Worm (Caenorhabditis elegans): ENCODE results near the gene ccdc-149.

ccdc-149 gene

ce11 chrX:11477748-11478147, 33.5 kb downstream of the ccdc-149 start:
- peak; percentile 7 for TF ChIP-seq hlh-11 (tag; optimal IDR thresholded peaks at IDR 0.05)
- 0 out of 2 replicates have a peak, but pooled peaks have one; percentile 12 for TF ChIP-seq dmd-9 (GFP tag; IDR thresholded peaks at IDR 0.05)
- no peak for TF ChIP-seq daf-12 (tag; optimal IDR thresholded peaks at IDR 0.05)
- peak; percentile 19; the same call in 1 of the 2 replicates for TF ChIP-seq egl-43 (GFP tag; IDR thresholded peaks at IDR 0.05)
- peak; percentile 51; the same call in 1 of the 2 replicates for TF ChIP-seq dmd-8 (GFP tag; IDR thresholded peaks at IDR 0.05)
- TF ChIP-seq lin-38 (GFP tag; IDR thresholded peaks at IDR 0.05), result 0 out of 2 replicates have a peak, but pooled peaks have one; percentile 5
- no peak for TF ChIP-seq lir-3 (tag; optimal IDR thresholded peaks at IDR 0.05)
- no peak for TF ChIP-seq attf-4 (tag; optimal IDR thresholded peaks at IDR 0.05)
- TF ChIP-seq pha-4 (GFP tag; IDR thresholded peaks at IDR 0.05), result 0 out of 2 replicates have a peak, but pooled peaks have one; percentile 36
- no peak for TF ChIP-seq pha-4 (tag; optimal IDR thresholded peaks at IDR 0.05)
- TF ChIP-seq hlh-30 (tag; optimal IDR thresholded peaks at IDR 0.05; ENCODE audit: insufficient read depth), result peak; percentile 3
- TF ChIP-seq mxl-3 (GFP tag; optimal IDR thresholded peaks at IDR 0.05), result peak; percentile 3
- TF ChIP-seq T26A8.4 (GFP tag; IDR thresholded peaks at IDR 0.05), result 0 out of 2 replicates have a peak, but pooled peaks have one; percentile 29
- no peak for TF ChIP-seq jun-1 (tag; optimal IDR thresholded peaks at IDR 0.05)

- TF ChIP-seq egl-43 (GFP tag; IDR thresholded peaks at IDR 0.05) (0 out of 2 replicates have a peak, but pooled peaks have one; percentile 42), spr-1 (tag; optimal IDR thresholded peaks at IDR 0.05) (no peak), aha-1 (tag) (peak; percentile 94)
These were observed 35.5 kb downstream of the ccdc-149 start for ce11 chrX:11475780-11476179.

- TF ChIP-seq ceh-28 (tag; optimal IDR thresholded peaks at IDR 0.05), result no peak
- TF ChIP-seq gei-8 (GFP tag; optimal IDR thresholded peaks at IDR 0.05), result no peak
- no peak for TF ChIP-seq spr-1 (tag; optimal IDR thresholded peaks at IDR 0.05)
- TF ChIP-seq nhr-41 (GFP tag; IDR thresholded peaks at IDR 0.05), result no peak
- no peak for TF ChIP-seq egl-43 (GFP tag; IDR thresholded peaks at IDR 0.05)
- no peak for TF ChIP-seq F26F4.8 (GFP tag; conservative IDR thresholded peaks at IDR 0.05)
- no peak for TF ChIP-seq rbr-2 (tag; optimal IDR thresholded peaks at IDR 0.05)
- TF ChIP-seq daf-19 (GFP tag; conservative IDR thresholded peaks at IDR 0.05), result no peak
- TF ChIP-seq lin-39 (tag; optimal IDR thresholded peaks at IDR 0.05), result no peak
- no peak for TF ChIP-seq nhr-10 (tag; optimal IDR thresholded peaks at IDR 0.05)
- TF ChIP-seq nhr-6 (tag; optimal IDR thresholded peaks at IDR 0.05), result no peak
- no peak for TF ChIP-seq nhr-28 (tag; optimal IDR thresholded peaks at IDR 0.05)
- TF ChIP-seq dmd-8 (GFP tag; IDR thresholded peaks at IDR 0.05), result no peak
- no peak for TF ChIP-seq lir-3 (tag; optimal IDR thresholded peaks at IDR 0.05)
- no peak for TF ChIP-seq madf-9 (GFP tag; conservative IDR thresholded peaks at IDR 0.05)
- no peak for TF ChIP-seq sdz-12 (GFP tag; optimal IDR thresholded peaks at IDR 0.05)
- TF ChIP-seq zag-1 (tag; optimal IDR thresholded peaks at IDR 0.05), result no peak
- TF ChIP-seq fos-1 (tag; optimal IDR thresholded peaks at IDR 0.05), result no peak
- TF ChIP-seq ama-1 (optimal IDR thresholded peaks at IDR 0.05), result peak; percentile 16
- no peak for TF ChIP-seq ZK337.2 (GFP tag; IDR thresholded peaks at IDR 0.05)
- TF ChIP-seq set-16 (GFP tag; IDR thresholded peaks at IDR 0.05), result no peak
- TF ChIP-seq zip-11 (GFP tag; IDR thresholded peaks at IDR 0.05), result no peak
- no peak for TF ChIP-seq lin-29 (GFP tag; IDR thresholded peaks at IDR 0.05)
- no peak for TF ChIP-seq zfp-3 (GFP tag; conservative IDR thresholded peaks at IDR 0.05)
- no peak for TF ChIP-seq mxl-3 (GFP tag; optimal IDR thresholded peaks at IDR 0.05)
- no peak for TF ChIP-seq nhr-237 (tag; optimal IDR thresholded peaks at IDR 0.05)
- no peak for TF ChIP-seq Y5F2A.4 (GFP tag; optimal IDR thresholded peaks at IDR 0.05)
- peak; percentile 36; the same call in 1 of the 2 replicates for TF ChIP-seq hmg-1.1 (GFP tag; IDR thresholded peaks at IDR 0.05)
- TF ChIP-seq mdt-29 (GFP tag; IDR thresholded peaks at IDR 0.05), result no peak
- TF ChIP-seq unc-130 (GFP tag; optimal IDR thresholded peaks at IDR 0.05), result no peak
- TF ChIP-seq dve-1 (tag; optimal IDR thresholded peaks at IDR 0.05; ENCODE audit: insufficient read depth), result no peak
- TF ChIP-seq T26A8.4 (GFP tag; IDR thresholded peaks at IDR 0.05), result no peak
- TF ChIP-seq lsy-2 (tag; optimal IDR thresholded peaks at IDR 0.05), result peak in 1 of 2 experiments; percentile 22
- TF ChIP-seq zip-2 (tag; optimal IDR thresholded peaks at IDR 0.05), result no peak
- TF ChIP-seq nhr-25 (tag; optimal IDR thresholded peaks at IDR 0.05; ENCODE audit: borderline replicate concordance, insufficient read depth), result no peak
- TF ChIP-seq ceh-44 (GFP tag; IDR thresholded peaks at IDR 0.05), result no peak
These were observed 36.5 kb downstream of the ccdc-149 start for ce11 chrX:11474605-11475385.

All from whole organism, L4 larva.